Worm (Caenorhabditis elegans): ENCODE data around the gene shc-2.

The shc-2 gene

ce11 chrII:4993530-4994192 is 24.7 kb downstream of the shc-2 start, which contains the start of the genes eif-1 and vps-24 (continued):
- no peak for TF ChIP-seq C17E4.6 (GFP tag; IDR thresholded peaks at IDR 0.05)
- no peak for TF ChIP-seq atf-7 (tag; optimal IDR thresholded peaks at IDR 0.05)
- no peak for TF ChIP-seq egrh-3 (GFP tag; IDR thresholded peaks at IDR 0.05)
- TF ChIP-seq nhr-179 (tag; optimal IDR thresholded peaks at IDR 0.05): no peak
- TF ChIP-seq Y53F4B.3 (GFP tag; IDR thresholded peaks at IDR 0.05): no peak
- no peak for TF ChIP-seq ztf-26 (tag; optimal IDR thresholded peaks at IDR 0.05)
- no peak for TF ChIP-seq ceh-40 (GFP tag; IDR thresholded peaks at IDR 0.05)
- no peak for TF ChIP-seq F55B11.4 (tag; optimal IDR thresholded peaks at IDR 0.05; ENCODE audit: borderline replicate concordance, insufficient read depth)
- no peak for TF ChIP-seq hmg-20 (GFP tag; IDR thresholded peaks at IDR 0.05)
- no peak for TF ChIP-seq nhr-27 (tag; optimal IDR thresholded peaks at IDR 0.05)
- TF ChIP-seq ceh-27 (GFP tag; optimal IDR thresholded peaks at IDR 0.05): no peak
- TF ChIP-seq egl-18 (GFP tag; IDR thresholded peaks at IDR 0.05): no peak
- TF ChIP-seq F22D6.2 (tag; optimal IDR thresholded peaks at IDR 0.05): no peak
- TF ChIP-seq ceh-100 (GFP tag; IDR thresholded peaks at IDR 0.05): peak; percentile 18; the same call in 1 of the 2 replicates
- no peak for TF ChIP-seq hmg-1.2 (GFP tag; IDR thresholded peaks at IDR 0.05)
- no peak for TF ChIP-seq repo-1 (tag; optimal IDR thresholded peaks at IDR 0.05)
- TF ChIP-seq rcor-1 (GFP tag; IDR thresholded peaks at IDR 0.05): no peak
- TF ChIP-seq somi-1 (GFP tag; optimal IDR thresholded peaks at IDR 0.05): no peak
- TF ChIP-seq snpc-1.3 (tag; optimal IDR thresholded peaks at IDR 0.05; ENCODE audit: insufficient read depth): peak; percentile 42
- no peak for TF ChIP-seq nhr-90 (tag; optimal IDR thresholded peaks at IDR 0.05)
- no peak; the same call in 1 of the 2 replicates for TF ChIP-seq pbrm-1 (GFP tag; IDR thresholded peaks at IDR 0.05)
- no peak for TF ChIP-seq egl-44 (GFP tag; IDR thresholded peaks at IDR 0.05)
- TF ChIP-seq efl-1 (GFP tag; optimal IDR thresholded peaks at IDR 0.05): no peak
- no peak for TF ChIP-seq sdz-38 (tag; optimal IDR thresholded peaks at IDR 0.05)
- no peak for TF ChIP-seq ceh-91 (GFP tag; IDR thresholded peaks at IDR 0.05)
- no peak for TF ChIP-seq B0035.1 (tag; optimal IDR thresholded peaks at IDR 0.05)
- no peak for TF ChIP-seq aptf-2 (GFP tag; conservative IDR thresholded peaks at IDR 0.05)
- TF ChIP-seq ceh-58 (GFP tag; IDR thresholded peaks at IDR 0.05): no peak
- TF ChIP-seq B0261.1 (tag; optimal IDR thresholded peaks at IDR 0.05): no peak
- no peak for TF ChIP-seq ekl-4 (GFP tag; IDR thresholded peaks at IDR 0.05)
- TF ChIP-seq mes-4 (tag; optimal IDR thresholded peaks at IDR 0.05): no peak
- TF ChIP-seq ZK185.1 (tag; optimal IDR thresholded peaks at IDR 0.05; ENCODE audit: poor library complexity, severe bottlenecking): no peak
- no peak for TF ChIP-seq lin-35 (GFP tag; optimal IDR thresholded peaks at IDR 0.05)
- no peak for TF ChIP-seq F52B5.7 (tag; optimal IDR thresholded peaks at IDR 0.05)
- no peak for TF ChIP-seq F39B2.1 (GFP tag; IDR thresholded peaks at IDR 0.05)
- TF ChIP-seq F10E7.11 (tag; optimal IDR thresholded peaks at IDR 0.05): no peak
- TF ChIP-seq mxl-1 (tag; optimal IDR thresholded peaks at IDR 0.05): no peak
- TF ChIP-seq rec-8 (tag; optimal IDR thresholded peaks at IDR 0.05): no peak

ce11 chrII:4994939-4995338 is 26.0 kb downstream of the shc-2 start, which contains the start of gene rnh-1.0:
Gene rnh-1.0 (plus strand): TSS chrII:4995327.
- TF ChIP-seq madf-10 (tag; optimal IDR thresholded peaks at IDR 0.05) (no peak), cebp-1 (GFP tag; IDR thresholded peaks at IDR 0.05) (no peak), cebp-1 (tag; optimal IDR thresholded peaks at IDR 0.05) (peak; percentile 37), hlh-12 (tag; optimal IDR thresholded peaks at IDR 0.05) (no peak)
